Fruit fly (Drosophila melanogaster) whole organism, embryonic: Measurements from ENCODE around the gene CG43799.

Source experiments
- Antp ChIP-seq: fragments of 200-800 bp; sonication (Bioruptor generic); optimal IDR thresholded peaks from 3 replicates; lab custom pipeline; 2016; ENCODE audit warnings: missing biosample characterization, missing genetic modification characterization
- Atf6 ChIP-seq: fragments of 200-800 bp; sonication (Bioruptor generic); IDR thresholded peaks from 2 replicates; pipeline ENCODE4 v1.3.6; 2022; ENCODE audit warnings: missing biosample characterization, missing genetic modification characterization
- CG10267 ChIP-seq: fragments of 200-800 bp; sonication (Bioruptor generic); optimal IDR thresholded peaks from 2 replicates; lab custom pipeline; 2018; ENCODE audit warnings: missing biosample characterization, mild to moderate bottlenecking, missing genetic modification characterization, moderate library complexity
- CG11560 ChIP-seq: fragments of 200-800 bp; sonication (Bioruptor generic); IDR thresholded peaks from 3 replicates; pipeline ENCODE4 v1.3.6; 2022; ENCODE audit warnings: missing biosample characterization, missing genetic modification characterization
- CG12071 ChIP-seq: fragments of 200-800 bp; sonication (Bioruptor generic); optimal IDR thresholded peaks from 3 replicates; lab custom pipeline; 2018; ENCODE audit warnings: missing biosample characterization, mild to moderate bottlenecking, missing genetic modification characterization
- CG12155 ChIP-seq: fragments of 200-800 bp; sonication (Bioruptor generic); optimal IDR thresholded peaks from 3 replicates; lab custom pipeline; 2016; ENCODE audit warnings: missing biosample characterization, missing genetic modification characterization
- CG12942 ChIP-seq: fragments of 200-800 bp; sonication (Bioruptor generic); optimal IDR thresholded peaks from 3 replicates; lab custom pipeline; 2016; ENCODE audit warnings: missing biosample characterization, missing genetic modification characterization
- CG14014 ChIP-seq: fragments of 200-800 bp; sonication (Bioruptor generic); IDR thresholded peaks from 2 replicates; pipeline ENCODE4 v1.3.6; 2022; ENCODE audit warnings: missing biosample characterization, missing genetic modification characterization
- CG14667 ChIP-seq: fragments of 200-800 bp; sonication (Bioruptor generic); IDR thresholded peaks from 2 replicates; pipeline ENCODE4 v1.3.6; 2022; ENCODE audit warnings: missing biosample characterization, missing genetic modification characterization
- CG1529 ChIP-seq: fragments of 200-800 bp; sonication (Bioruptor generic); optimal IDR thresholded peaks from 3 replicates; lab custom pipeline; 2018; ENCODE audit warnings: missing biosample characterization, missing genetic modification characterization
- CG16815 ChIP-seq: fragments of 200-800 bp; sonication (Bioruptor generic); optimal IDR thresholded peaks from 3 replicates; lab custom pipeline; 2017; ENCODE audit warnings: missing biosample characterization, mild to moderate bottlenecking, missing genetic modification characterization
- CG17802 ChIP-seq: fragments of 200-800 bp; sonication (Bioruptor generic); optimal IDR thresholded peaks from 2 replicates; lab custom pipeline; 2018; ENCODE audit warnings: missing biosample characterization, mild to moderate bottlenecking, missing genetic modification characterization, moderate library complexity
- CG17829 ChIP-seq: fragments of 200-800 bp; optimal IDR thresholded peaks from 2 replicates; lab custom pipeline; 2019; ENCODE audit warnings: missing biosample characterization, mild to moderate bottlenecking, missing genetic modification characterization, moderate library complexity
- CG5180 ChIP-seq: fragments of 200-800 bp; sonication (Bioruptor generic); optimal IDR thresholded peaks from 3 replicates; lab custom pipeline; 2017; ENCODE audit warnings: missing biosample characterization, missing genetic modification characterization, mild to moderate bottlenecking, moderate library complexity, missing genetic modification reagents
- CG5245 ChIP-seq: fragments of 200-800 bp; sonication (Bioruptor generic); optimal IDR thresholded peaks from 3 replicates; lab custom pipeline; 2016; ENCODE audit warnings: missing biosample characterization, missing genetic modification characterization
- CG8388 ChIP-seq: fragments of 200-800 bp; sonication (Bioruptor generic); optimal IDR thresholded peaks from 2 replicates; lab custom pipeline; 2019; ENCODE audit warnings: missing biosample characterization, mild to moderate bottlenecking, missing genetic modification characterization, moderate library complexity
- CG9215 ChIP-seq: fragments of 200-800 bp; sonication (Bioruptor generic); IDR thresholded peaks from 2 replicates; pipeline ENCODE4 v1.3.6; 2022; ENCODE audit warnings: missing biosample characterization, missing genetic modification characterization
- CoRest ChIP-seq: fragments of 200-800 bp; sonication (Bioruptor generic); optimal IDR thresholded peaks from 3 replicates; lab custom pipeline; 2018; ENCODE audit warnings: missing biosample characterization, mild to moderate bottlenecking, missing genetic modification characterization, moderate library complexity
- E2f2 ChIP-seq: fragments of 200-800 bp; sonication (Bioruptor generic); IDR thresholded peaks from 2 replicates; pipeline ENCODE4 v1.3.6; 2022; ENCODE audit warnings: missing biosample characterization, missing genetic modification characterization
- Ets97D ChIP-seq: fragments of 200-800 bp; sonication (Bioruptor generic); optimal IDR thresholded peaks from 3 replicates; lab custom pipeline; 2016; ENCODE audit warnings: missing biosample characterization, missing genetic modification characterization
- HLH54F ChIP-seq: fragments of 200-800 bp; sonication (Bioruptor generic); optimal IDR thresholded peaks from 3 replicates; lab custom pipeline; 2016; ENCODE audit warnings: missing biosample characterization, missing genetic modification characterization
- Hr3 ChIP-seq: fragments of 200-800 bp; sonication (Bioruptor generic); optimal IDR thresholded peaks from 3 replicates; lab custom pipeline; 2016; ENCODE audit warnings: missing biosample characterization, missing genetic modification characterization
- Lhr ChIP-seq: fragments of 200-800 bp; sonication (Bioruptor generic); optimal IDR thresholded peaks from 3 replicates; lab custom pipeline; 2017; ENCODE audit warnings: mild to moderate bottlenecking, missing biosample characterization, missing genetic modification reagents, missing genetic modification characterization
- Meics ChIP-seq: fragments of 200-800 bp; sonication (Bioruptor generic); optimal IDR thresholded peaks from 2 replicates; lab custom pipeline; 2017; ENCODE audit warnings: missing biosample characterization, mild to moderate bottlenecking, missing genetic modification characterization
- Mes4 ChIP-seq: fragments of 200-800 bp; sonication (Bioruptor generic); optimal IDR thresholded peaks from 2 replicates; lab custom pipeline; 2016; ENCODE audit warnings: missing biosample characterization, missing genetic modification characterization
- Neu2 ChIP-seq: fragments of 200-800 bp; sonication (Bioruptor generic); optimal IDR thresholded peaks from 3 replicates; lab custom pipeline; 2016; ENCODE audit warnings: missing biosample characterization, missing genetic modification characterization, borderline replicate concordance
- Oaz ChIP-seq: fragments of 200-800 bp; sonication (Bioruptor generic); IDR thresholded peaks from 2 replicates; pipeline ENCODE4 v1.3.6; 2022; ENCODE audit warnings: missing biosample characterization, missing genetic modification characterization
- Oli ChIP-seq: fragments of 200-800 bp; sonication (Bioruptor generic); optimal IDR thresholded peaks from 2 replicates; lab custom pipeline; 2018; ENCODE audit warnings: missing biosample characterization, mild to moderate bottlenecking, missing genetic modification characterization, moderate library complexity
- Ptx1 ChIP-seq: fragments of 200-800 bp; sonication (Bioruptor generic); IDR thresholded peaks from 2 replicates; pipeline ENCODE4 v1.3.6; 2022; ENCODE audit warnings: missing biosample characterization, missing genetic modification characterization
- Usf ChIP-seq: fragments of 200-800 bp; sonication (Bioruptor generic); optimal IDR thresholded peaks from 2 replicates; lab custom pipeline; 2017; ENCODE audit warnings: missing genotype, missing biosample characterization, missing genetic modification characterization
- Xrp1 ChIP-seq: fragments of 200-800 bp; sonication (Bioruptor generic); IDR thresholded peaks from 2 replicates; pipeline ENCODE4 v1.3.6; 2022; ENCODE audit warnings: missing biosample characterization, missing genetic modification characterization
- chif ChIP-seq, 2 experiments: fragments of 200-800 bp; sonication (Bioruptor generic); optimal IDR thresholded peaks; 3 replicates each; lab custom pipeline; 2016; ENCODE audit warnings: missing biosample characterization in 2 of 2, missing genetic modification characterization in 2 of 2
- chinmo ChIP-seq: fragments of 200-800 bp; sonication (Bioruptor generic); IDR thresholded peaks from 4 replicates; pipeline ENCODE4 v1.3.6; 2022; ENCODE audit warnings: missing biosample characterization, missing genetic modification characterization; ENCODE audit not compliant: partially characterized antibody
- chm ChIP-seq: fragments of 200-800 bp; sonication (Bioruptor generic); IDR thresholded peaks from 2 replicates; pipeline ENCODE4 v1.3.6; 2022; ENCODE audit warnings: missing biosample characterization, missing genetic modification characterization
- chn ChIP-seq: fragments of 200-800 bp; sonication (Bioruptor generic); optimal IDR thresholded peaks from 2 replicates; lab custom pipeline; 2016; ENCODE audit warnings: missing biosample characterization, missing genetic modification characterization
- dan ChIP-seq: fragments of 200-800 bp; sonication (Bioruptor generic); IDR thresholded peaks from 2 replicates; pipeline ENCODE4 v1.3.6; 2022; ENCODE audit warnings: missing biosample characterization, missing genetic modification characterization
- danr ChIP-seq: fragments of 200-800 bp; sonication (Bioruptor generic); IDR thresholded peaks from 2 replicates; pipeline ENCODE4 v1.3.6; 2022; ENCODE audit warnings: missing biosample characterization, missing genetic modification characterization
- fd64A ChIP-seq: fragments of 200-800 bp; sonication (Bioruptor generic); optimal IDR thresholded peaks from 3 replicates; lab custom pipeline; 2018; ENCODE audit warnings: missing biosample characterization, mild to moderate bottlenecking, missing genetic modification characterization
- grau ChIP-seq: fragments of 200-800 bp; optimal IDR thresholded peaks from 3 replicates; lab custom pipeline; 2019; ENCODE audit warnings: missing biosample characterization, mild to moderate bottlenecking, missing genetic modification characterization, moderate library complexity
- lab ChIP-seq: fragments of 200-800 bp; sonication (Bioruptor generic); optimal IDR thresholded peaks from 3 replicates; lab custom pipeline; 2017; ENCODE audit warnings: missing biosample characterization, missing genetic modification characterization, mild to moderate bottlenecking, moderate library complexity, missing genetic modification reagents
- luna ChIP-seq: fragments of 200-800 bp; sonication (Bioruptor generic); optimal IDR thresholded peaks from 2 replicates; lab custom pipeline; 2016; ENCODE audit warnings: missing biosample characterization, missing genetic modification characterization
- nerfin-2 ChIP-seq: fragments of 200-800 bp; sonication (Bioruptor generic); IDR thresholded peaks from 2 replicates; pipeline ENCODE4 v1.3.6; 2022; ENCODE audit warnings: missing biosample characterization, missing genetic modification characterization; ENCODE audit not compliant: partially characterized antibody
- oc ChIP-seq: fragments of 200-800 bp; sonication (Bioruptor generic); optimal IDR thresholded peaks from 2 replicates; lab custom pipeline; 2018; ENCODE audit warnings: missing biosample characterization, mild to moderate bottlenecking, missing genetic modification characterization, moderate library complexity
- org-1 ChIP-seq: fragments of 200-800 bp; sonication (Bioruptor generic); optimal IDR thresholded peaks from 2 replicates; lab custom pipeline; 2017; ENCODE audit warnings: missing biosample characterization, missing genetic modification characterization
- pnt ChIP-seq: fragments of 200-800 bp; sonication (Bioruptor generic); optimal IDR thresholded peaks from 3 replicates; lab custom pipeline; 2016; ENCODE audit warnings: missing biosample characterization, missing genetic modification characterization
- so ChIP-seq: fragments of 200-800 bp; sonication (Bioruptor generic); IDR thresholded peaks from 3 replicates; pipeline ENCODE4 v1.3.6; 2022; ENCODE audit warnings: missing biosample characterization, missing genetic modification characterization
- toy ChIP-seq: fragments of 200-800 bp; sonication (Bioruptor generic); IDR thresholded peaks from 2 replicates; pipeline ENCODE4 v1.3.6; 2022; ENCODE audit warnings: missing biosample characterization, missing genetic modification characterization
- trem ChIP-seq: fragments of 200-800 bp; optimal IDR thresholded peaks from 3 replicates; lab custom pipeline; 2019; ENCODE audit warnings: missing biosample characterization, mild to moderate bottlenecking, missing genetic modification characterization, moderate library complexity
- wek ChIP-seq: fragments of 200-800 bp; sonication (Bioruptor generic); optimal IDR thresholded peaks from 3 replicates; lab custom pipeline; 2018; ENCODE audit warnings: missing biosample characterization, mild to moderate bottlenecking, missing genetic modification characterization, moderate library complexity
- z ChIP-seq: fragments of 200-800 bp; sonication (Bioruptor generic); IDR thresholded peaks from 3 replicates; pipeline ENCODE4 v1.3.6; 2022; ENCODE audit warnings: missing biosample characterization, missing genetic modification characterization

The CG43799 gene

DNA sequence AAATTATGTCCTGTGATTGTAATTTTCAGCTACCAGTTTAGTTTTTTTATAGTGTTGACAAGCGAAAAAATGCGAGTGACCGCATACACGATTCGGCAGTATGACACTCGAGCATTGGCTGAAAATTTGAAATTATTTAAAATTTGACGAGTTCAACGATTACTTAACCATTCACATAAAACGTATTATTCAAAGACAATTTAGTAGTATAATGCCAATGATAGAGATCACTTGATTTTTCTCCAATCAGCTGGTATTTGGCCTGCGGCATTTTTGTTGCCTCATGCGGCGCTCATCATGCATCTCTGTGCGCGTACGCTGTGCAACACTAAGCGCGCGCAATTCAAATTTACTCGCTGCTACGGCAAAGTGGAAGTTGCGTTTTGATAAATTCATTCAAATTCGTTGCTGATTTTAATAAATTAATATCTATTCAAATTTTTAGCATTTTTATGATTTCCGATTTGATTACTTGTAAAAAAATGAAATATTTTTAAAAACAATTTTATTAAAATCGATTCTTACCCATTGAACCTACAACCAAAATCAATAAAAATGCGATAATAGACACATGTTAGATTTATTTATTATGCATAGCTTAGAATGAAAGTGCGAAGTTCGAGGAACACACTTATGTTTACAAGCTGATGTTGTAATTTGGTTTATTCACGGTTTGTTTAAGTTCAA, 33.0 kb upstream of the CG43799 start, which contains the start of gene CG4497 (continued):
- TF ChIP-seq HLH54F (GFP tag; lab: Kevin White, UChicago) (peak; percentile 98), CG12942 (GFP tag; lab: Kevin White, UChicago) (peak; percentile 94), CG14014 (GFP tag; lab: Robert Waterston, UW) (peak; percentile 93), Lhr (peak; percentile 53), CG17829 (peak; percentile 82), fd64A (GFP tag; lab: Kevin White, UChicago) (peak; percentile 40), chn (GFP tag; lab: Kevin White, UChicago) (peak; percentile 95), luna (GFP tag; lab: Kevin White, UChicago) (peak; percentile 79), Oaz (GFP tag; lab: Robert Waterston, UW) (peak; percentile 95), CG5180 (peak; percentile 39), Xrp1 (GFP tag; lab: Robert Waterston, UW) (peak; percentile 96), Hr3 (peak; percentile 95), pnt (GFP tag; lab: Kevin White, UChicago) (peak; percentile 96), CG5245 (GFP tag; lab: Kevin White, UChicago) (peak; percentile 82), CG17802 (tag; lab: Kevin White, UChicago) (peak; percentile 68), oc (peak; percentile 20), toy (GFP tag; lab: Robert Waterston, UW) (peak; percentile 76), Ptx1 (GFP tag; lab: Robert Waterston, UW) (peak; percentile 97), trem (peak; percentile 72), Mes4 (GFP tag; lab: Kevin White, UChicago) (peak; percentile 86), CG8388 (peak; percentile 79), CG1529 (GFP tag; lab: Kevin White, UChicago) (peak; percentile 44), CG14667 (GFP tag; lab: Robert Waterston, UW) (peak; percentile 84), Neu2 (GFP tag; lab: Kevin White, UChicago) (peak; percentile 49), Meics (GFP tag; lab: Kevin White, UChicago) (peak; percentile 87), E2f2 (peak; percentile 97), CG11560 (tag; lab: Robert Waterston, UW) (peak; percentile 89; the same call in 2 of the 3 replicates), CoRest (tag; lab: Kevin White, UChicago) (peak; percentile 95), CG12071 (GFP tag; lab: Kevin White, UChicago) (peak; percentile 29), lab (GFP tag; lab: Kevin White, UChicago) (peak; percentile 89), Oli (tag; lab: Kevin White, UChicago) (peak; percentile 84), grau (peak; percentile 89), wek (GFP tag; lab: Kevin White, UChicago) (no peak), so (GFP tag; lab: Robert Waterston, UW) (peak; percentile 91; the same call in 1 of the 3 replicates), z (GFP tag; lab: Robert Waterston, UW) (no peak), CG9215 (GFP tag; lab: Robert Waterston, UW) (peak; percentile 94), Ets97D (GFP tag; lab: Kevin White, UChicago) (peak; percentile 93), danr (GFP tag; lab: Robert Waterston, UW) (peak; percentile 87), CG12155 (GFP tag; lab: Kevin White, UChicago) (peak; percentile 100), chif (GFP tag; optimal IDR thresholded peaks at IDR 0.05; lab: Kevin White, UChicago) (peak; percentile 94 to 95), Usf (GFP tag; lab: Kevin White, UChicago) (peak; percentile 78), dan (GFP tag; lab: Robert Waterston, UW) (peak; percentile 87), org-1 (peak; percentile 78), chm (no peak), CG10267 (peak; percentile 97), CG16815 (GFP tag; lab: Kevin White, UChicago) (peak; percentile 93), Atf6 (peak; percentile 95), Antp (GFP tag; lab: Kevin White, UChicago) (peak; percentile 96), chinmo (GFP tag; lab: Robert Waterston, UW) (no peak), nerfin-2 (GFP tag; lab: Robert Waterston, UW) (peak; percentile 85)
